Worm (Caenorhabditis elegans): ENCODE results near the gene C16B8.4.

- TF ChIP-seq him-1 (tag; optimal IDR thresholded peaks at IDR 0.05) = no peak
- no peak for TF ChIP-seq dao-5 (tag; optimal IDR thresholded peaks at IDR 0.05)
Observed at ce11 chrX:3959221-3959620, 14.2 kb downstream of the C16B8.4 start.
